Worm (Caenorhabditis elegans) whole organism, L1 larva: ENCODE data around the gene srbc-23.

ENCODE experiments used
- C34B4.2 ChIP-seq: sonication (generic microtip); optimal IDR thresholded peaks from 2 replicates; lab custom pipeline; 2017; ENCODE audit warnings: mild to moderate bottlenecking, missing genetic modification characterization, missing compliant biosample characterization
- ama-1 ChIP-seq: fragments of 150-350 bp; optimal IDR thresholded peaks from 2 replicates; lab custom pipeline; 2014
- ceh-8 ChIP-seq: fragments of 200-800 bp; sonication (Bioruptor generic); optimal IDR thresholded peaks from 2 replicates; lab custom pipeline; 2018; ENCODE audit warnings: mild to moderate bottlenecking, missing genetic modification characterization, moderate library complexity, missing compliant biosample characterization
- hpl-2 ChIP-seq: fragments of 150-350 bp; optimal IDR thresholded peaks from 2 replicates; lab custom pipeline; 2014; ENCODE audit warnings: missing biosample characterization, missing genetic modification reagents, missing genetic modification characterization
- lin-15B ChIP-seq: fragments of 150-350 bp; sonication (generic microtip); optimal IDR thresholded peaks from 3 replicates; lab custom pipeline; 2014; ENCODE audit warnings: missing biosample characterization, missing genetic modification characterization
- lin-39 ChIP-seq: fragments of 150-350 bp; optimal IDR thresholded peaks from 2 replicates; lab custom pipeline; 2014; ENCODE audit warnings: missing biosample characterization, missing genetic modification reagents, missing genetic modification characterization
- nhr-77 ChIP-seq: fragments of 150-350 bp; optimal IDR thresholded peaks from 2 replicates; lab custom pipeline; 2014; ENCODE audit warnings: missing biosample characterization, missing genetic modification characterization
- unc-130 ChIP-seq: fragments of 150-350 bp; optimal IDR thresholded peaks from 2 replicates; lab custom pipeline; 2017; ENCODE audit warnings: missing biosample characterization, missing genetic modification characterization, inconsistent platforms
- unc-62 ChIP-seq: fragments of 150-350 bp; optimal IDR thresholded peaks from 2 replicates; lab custom pipeline; 2014; ENCODE audit warnings: missing biosample characterization, missing genetic modification reagents, missing genetic modification characterization
- vab-15 ChIP-seq: sonication (generic microtip); optimal IDR thresholded peaks from 2 replicates; lab custom pipeline; 2017; ENCODE audit warnings: missing genotype, mild to moderate bottlenecking, missing genetic modification characterization, missing compliant biosample characterization

DNA sequence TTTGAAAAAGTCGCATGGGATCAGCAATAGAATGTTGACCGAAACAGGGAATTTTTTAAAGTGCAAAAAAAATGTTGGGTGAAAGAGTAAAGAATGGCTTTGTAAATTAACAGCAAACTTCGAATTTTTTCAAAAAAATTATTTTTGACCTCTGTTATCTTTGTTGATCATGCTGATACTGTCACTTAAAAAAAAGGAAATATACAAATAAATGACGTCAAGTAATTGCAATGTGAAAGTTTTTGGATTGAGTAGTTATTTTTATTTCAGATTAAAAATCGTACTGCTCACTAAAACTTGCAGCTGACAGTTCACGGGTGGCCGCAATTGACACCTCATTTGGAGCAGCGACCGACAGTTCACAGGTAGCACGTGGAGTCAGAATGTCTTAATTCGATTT, 2.5 kb upstream of the srbc-23 start, which contains the start of gene C45H4.13:
- TF ChIP-seq unc-130, result no peak
- no peak for TF ChIP-seq lin-15B (tag; lab: Kevin White, UChicago)
- TF ChIP-seq vab-15 (tag; lab: Kevin White, UChicago), result no peak
- TF ChIP-seq nhr-77, result no peak
- no peak for TF ChIP-seq lin-39 (tag; lab: Kevin White, UChicago)
- no peak for TF ChIP-seq ama-1
- no peak for TF ChIP-seq C34B4.2 (tag; lab: Kevin White, UChicago)
- no peak for TF ChIP-seq unc-62 (GFP tag; lab: Kevin White, UChicago)
- no peak for TF ChIP-seq hpl-2 (GFP tag; lab: Kevin White, UChicago)
- no peak for TF ChIP-seq ceh-8 (GFP tag; lab: Kevin White, UChicago)
